Worm (Caenorhabditis elegans) whole organism, young adult: ENCODE data around the gene C52B11.5.

Source experiments
- B0019.2 ChIP-seq: fragments of 200-800 bp; sonication (Bioruptor generic); conservative IDR thresholded peaks from 2 replicates; pipeline ENCODE4 v1.3.6; 2022; ENCODE audit warnings: missing genetic modification reagents, missing genetic modification characterization, missing compliant biosample characterization
- B0035.1 ChIP-seq: sonication (generic microtip); optimal IDR thresholded peaks from 2 replicates; lab custom pipeline; 2016; ENCODE audit warnings: missing genetic modification characterization, mild to moderate bottlenecking, missing compliant biosample characterization, missing genotype, missing genetic modification reagents
- C17E4.6 ChIP-seq: fragments of 200-800 bp; sonication (Bioruptor generic); IDR thresholded peaks from 2 replicates; pipeline ENCODE4 v1.3.6; 2022; ENCODE audit warnings: missing genetic modification reagents, missing genetic modification characterization, missing compliant biosample characterization
- F23B12.7 ChIP-seq: sonication (generic microtip); optimal IDR thresholded peaks from 2 replicates; lab custom pipeline; 2017; ENCODE audit warnings: missing genetic modification characterization, mild to moderate bottlenecking, missing compliant biosample characterization, antibody characterized with exemption, moderate library complexity; ENCODE audit not compliant: insufficient read depth
- Y53F4B.3 ChIP-seq: fragments of 200-800 bp; sonication (Bioruptor generic); IDR thresholded peaks from 2 replicates; pipeline ENCODE4 v1.3.6; 2022; ENCODE audit warnings: missing genetic modification reagents, missing genetic modification characterization, missing compliant biosample characterization
- Y67H2A.10 ChIP-seq: fragments of 200-800 bp; sonication (Bioruptor generic); conservative IDR thresholded peaks from 2 replicates; pipeline ENCODE4 v1.3.6; 2022; ENCODE audit warnings: missing genetic modification reagents, missing genetic modification characterization, missing compliant biosample characterization
- Y95B8A.8 ChIP-seq: fragments of 200-800 bp; sonication (Bioruptor generic); IDR thresholded peaks from 2 replicates; pipeline ENCODE4 v1.3.6; 2022; ENCODE audit warnings: missing genetic modification reagents, missing genetic modification characterization, missing compliant biosample characterization
- ama-1 ChIP-seq, 3 experiments: fragments of 150-350 bp in 1 of 3; sonication (generic microtip) in 2 of 3; optimal IDR thresholded peaks; 2 replicates each; lab custom pipeline; 2014 to 2018; ENCODE audit warnings: missing biosample characterization in 2 of 3, missing genetic modification characterization in 2 of 3, missing genetic modification reagents in 2 of 3
- aptf-2 ChIP-seq: fragments of 200-800 bp; sonication (Bioruptor generic); conservative IDR thresholded peaks from 2 replicates; pipeline ENCODE4 v1.3.6; 2022; ENCODE audit warnings: missing genetic modification reagents, missing genetic modification characterization, missing compliant biosample characterization
- aptf-3 ChIP-seq: fragments of 200-800 bp; sonication (Bioruptor generic); IDR thresholded peaks from 2 replicates; pipeline ENCODE4 v1.3.6; 2022; ENCODE audit warnings: missing genetic modification characterization, missing compliant biosample characterization
- attf-6 ChIP-seq: fragments of 200-800 bp; sonication (Bioruptor generic); IDR thresholded peaks from 2 replicates; pipeline ENCODE4 v1.3.6; 2022; ENCODE audit warnings: missing genetic modification reagents, missing genetic modification characterization, missing compliant biosample characterization
- bed-2 ChIP-seq: fragments of 200-800 bp; sonication (Bioruptor generic); IDR thresholded peaks from 2 replicates; pipeline ENCODE4 v1.3.6; 2022; ENCODE audit warnings: missing genetic modification reagents, missing genetic modification characterization, missing compliant biosample characterization
- ceh-100 ChIP-seq: fragments of 200-800 bp; sonication (Bioruptor generic); IDR thresholded peaks from 2 replicates; pipeline ENCODE4 v1.3.6; 2022; ENCODE audit warnings: missing genetic modification reagents, missing genetic modification characterization, missing compliant biosample characterization
- ceh-79 ChIP-seq: sonication (generic microtip); optimal IDR thresholded peaks from 2 replicates; lab custom pipeline; 2017; ENCODE audit warnings: mild to moderate bottlenecking, missing genetic modification characterization, missing compliant biosample characterization
- chd-7 ChIP-seq: sonication (generic microtip); optimal IDR thresholded peaks from 2 replicates; lab custom pipeline; 2016; ENCODE audit warnings: mild to moderate bottlenecking, missing genetic modification characterization, moderate library complexity, missing compliant biosample characterization
- egrh-3 ChIP-seq: fragments of 200-800 bp; sonication (Bioruptor generic); IDR thresholded peaks from 2 replicates; pipeline ENCODE4 v1.3.6; 2022; ENCODE audit warnings: missing genetic modification reagents, missing genetic modification characterization, missing compliant biosample characterization
- ekl-4 ChIP-seq: fragments of 200-800 bp; sonication (Bioruptor generic); IDR thresholded peaks from 2 replicates; pipeline ENCODE4 v1.3.6; 2022; ENCODE audit warnings: missing genetic modification reagents, missing genetic modification characterization, missing compliant biosample characterization
- ets-4 ChIP-seq: fragments of 200-800 bp; sonication (Bioruptor generic); optimal IDR thresholded peaks from 2 replicates; lab custom pipeline; 2018; ENCODE audit warnings: mild to moderate bottlenecking, missing genetic modification characterization, missing compliant biosample characterization
- fkh-3 ChIP-seq: sonication (generic microtip); optimal IDR thresholded peaks from 2 replicates; lab custom pipeline; 2016; ENCODE audit warnings: mild to moderate bottlenecking, missing genetic modification characterization, missing compliant biosample characterization
- gei-17 ChIP-seq: fragments of 200-800 bp; sonication (Bioruptor generic); optimal IDR thresholded peaks from 2 replicates; lab custom pipeline; 2018; ENCODE audit warnings: mild to moderate bottlenecking, missing genetic modification characterization, missing compliant biosample characterization
- hlh-12 ChIP-seq: sonication (generic microtip); optimal IDR thresholded peaks from 2 replicates; lab custom pipeline; 2016; ENCODE audit warnings: missing genetic modification characterization, missing compliant biosample characterization
- hlh-26 ChIP-seq: fragments of 200-800 bp; sonication (Bioruptor generic); conservative IDR thresholded peaks from 2 replicates; pipeline ENCODE4 v1.3.6; 2022; ENCODE audit warnings: missing genetic modification reagents, missing genetic modification characterization, missing compliant biosample characterization
- hmg-1.2 ChIP-seq: fragments of 200-800 bp; sonication (Bioruptor generic); IDR thresholded peaks from 2 replicates; pipeline ENCODE4 v1.3.6; 2022; ENCODE audit warnings: missing genetic modification reagents, missing genetic modification characterization, missing compliant biosample characterization
- hmg-20 ChIP-seq: fragments of 200-800 bp; sonication (Bioruptor generic); IDR thresholded peaks from 2 replicates; pipeline ENCODE4 v1.3.6; 2022; ENCODE audit warnings: missing genetic modification reagents, missing genetic modification characterization, missing compliant biosample characterization
- lin-26 ChIP-seq: fragments of 200-800 bp; sonication (Bioruptor generic); IDR thresholded peaks from 2 replicates; pipeline ENCODE4 v1.3.6; 2022; ENCODE audit warnings: missing genetic modification reagents, missing genetic modification characterization, missing compliant biosample characterization
- lsl-1 ChIP-seq: fragments of 200-800 bp; sonication (Bioruptor generic); optimal IDR thresholded peaks from 2 replicates; lab custom pipeline; 2018; ENCODE audit warnings: mild to moderate bottlenecking, missing genetic modification characterization, moderate library complexity, missing compliant biosample characterization
- madf-3 ChIP-seq: fragments of 200-800 bp; sonication (Bioruptor generic); IDR thresholded peaks from 2 replicates; pipeline ENCODE4 v1.3.6; 2022; ENCODE audit warnings: missing genetic modification reagents, missing genetic modification characterization, missing compliant biosample characterization
- madf-8 ChIP-seq: fragments of 200-800 bp; sonication (Bioruptor generic); conservative IDR thresholded peaks from 2 replicates; pipeline ENCODE4 v1.3.6; 2022; ENCODE audit warnings: missing genetic modification reagents, missing genetic modification characterization, missing compliant biosample characterization
- mel-28 ChIP-seq: sonication (generic microtip); optimal IDR thresholded peaks from 2 replicates; lab custom pipeline; 2016; ENCODE audit warnings: borderline replicate concordance, mild to moderate bottlenecking, missing genetic modification characterization, missing compliant biosample characterization
- nfya-2 ChIP-seq: fragments of 200-800 bp; sonication (Bioruptor generic); IDR thresholded peaks from 2 replicates; pipeline ENCODE4 v1.3.6; 2022; ENCODE audit warnings: missing genetic modification reagents, missing genetic modification characterization, missing compliant biosample characterization
- nfyb-1 ChIP-seq: fragments of 200-800 bp; sonication (Bioruptor generic); IDR thresholded peaks from 2 replicates; pipeline ENCODE4 v1.3.6; 2022; ENCODE audit warnings: missing genetic modification reagents, missing genetic modification characterization, missing compliant biosample characterization
- pbrm-1 ChIP-seq: fragments of 200-800 bp; sonication (Bioruptor generic); IDR thresholded peaks from 2 replicates; pipeline ENCODE4 v1.3.6; 2022; ENCODE audit warnings: missing genetic modification reagents, missing genetic modification characterization, missing compliant biosample characterization
- rcor-1 ChIP-seq: fragments of 200-800 bp; sonication (Bioruptor generic); IDR thresholded peaks from 2 replicates; pipeline ENCODE4 v1.3.6; 2022; ENCODE audit warnings: missing genetic modification reagents, missing genetic modification characterization, missing compliant biosample characterization
- rec-8 ChIP-seq, 2 experiments: sonication (generic microtip); optimal IDR thresholded peaks; 2 replicates each; lab custom pipeline; 2016; ENCODE audit warnings: mild to moderate bottlenecking in 2 of 2, missing genetic modification characterization in 2 of 2, missing genetic modification reagents in 2 of 2, missing genotype in 2 of 2, missing biosample characterization in 1 of 2, missing compliant biosample characterization in 1 of 2, moderate library complexity in 1 of 2
- repo-1 ChIP-seq: sonication (generic microtip); optimal IDR thresholded peaks from 2 replicates; lab custom pipeline; 2017; ENCODE audit warnings: mild to moderate bottlenecking, missing genetic modification characterization, missing compliant biosample characterization
- sdz-38 ChIP-seq: sonication (generic microtip); optimal IDR thresholded peaks from 2 replicates; lab custom pipeline; 2016; ENCODE audit warnings: missing genotype, missing genetic modification characterization, missing compliant biosample characterization
- sea-2 ChIP-seq: fragments of 200-800 bp; sonication (Bioruptor generic); IDR thresholded peaks from 2 replicates; pipeline ENCODE4 v1.3.6; 2022; ENCODE audit warnings: missing genetic modification characterization, missing compliant biosample characterization
- snpc-3.4 ChIP-seq: sonication (generic microtip); optimal IDR thresholded peaks from 2 replicates; lab custom pipeline; 2017; ENCODE audit warnings: missing genetic modification characterization, mild to moderate bottlenecking, missing compliant biosample characterization, antibody characterized with exemption, moderate library complexity, missing genotype, missing genetic modification reagents
- somi-1 ChIP-seq: fragments of 200-800 bp; sonication (Bioruptor generic); optimal IDR thresholded peaks from 2 replicates; lab custom pipeline; 2018; ENCODE audit warnings: mild to moderate bottlenecking, missing genetic modification characterization, missing compliant biosample characterization
- sptf-2 ChIP-seq: fragments of 200-800 bp; sonication (Bioruptor generic); optimal IDR thresholded peaks from 2 replicates; lab custom pipeline; 2018; ENCODE audit warnings: mild to moderate bottlenecking, missing genetic modification characterization, missing compliant biosample characterization
- tbp1 ChIP-seq: fragments of 200-800 bp; sonication (Bioruptor generic); optimal IDR thresholded peaks from 2 replicates; lab custom pipeline; 2018; ENCODE audit warnings: mild to moderate bottlenecking, missing genetic modification characterization, missing compliant biosample characterization
- tbx-9 ChIP-seq: sonication (generic microtip); optimal IDR thresholded peaks from 2 replicates; lab custom pipeline; 2016; ENCODE audit warnings: borderline replicate concordance, missing genetic modification characterization, inconsistent platforms, missing compliant biosample characterization
- unc-130 ChIP-seq: sonication (generic microtip); optimal IDR thresholded peaks from 2 replicates; lab custom pipeline; 2016; ENCODE audit warnings: missing genetic modification reagents, missing genetic modification characterization, missing compliant biosample characterization
- unc-62 ChIP-seq: fragments of 150-350 bp; optimal IDR thresholded peaks from 2 replicates; lab custom pipeline; 2014; ENCODE audit warnings: missing biosample characterization, missing genetic modification reagents, missing genetic modification characterization
- zfh-2 ChIP-seq: fragments of 200-800 bp; sonication (Bioruptor generic); conservative IDR thresholded peaks from 2 replicates; pipeline ENCODE4 v1.3.6; 2022; ENCODE audit warnings: missing genetic modification reagents, missing genetic modification characterization, missing compliant biosample characterization
- ztf-22 ChIP-seq: fragments of 200-800 bp; sonication (Bioruptor generic); optimal IDR thresholded peaks from 2 replicates; lab custom pipeline; 2018; ENCODE audit warnings: mild to moderate bottlenecking, missing genetic modification characterization, moderate library complexity, missing compliant biosample characterization
- ztf-25 ChIP-seq: fragments of 200-800 bp; sonication (Bioruptor generic); IDR thresholded peaks from 2 replicates; pipeline ENCODE4 v1.3.6; 2022; ENCODE audit warnings: missing genetic modification reagents, missing genetic modification characterization, missing compliant biosample characterization
- ztf-6 ChIP-seq: fragments of 200-800 bp; sonication (Bioruptor generic); IDR thresholded peaks from 2 replicates; pipeline ENCODE4 v1.3.6; 2022; ENCODE audit warnings: missing genetic modification reagents, missing genetic modification characterization, missing compliant biosample characterization

Gene C52B11.5

ce11 chrX:1302267-1302666, 29.7 kb downstream of the C52B11.5 start (continued):
- TF ChIP-seq hlh-12 (no peak), nfya-2 (no peak), B0035.1 (no peak), Y67H2A.10 (GFP tag; lab: Robert Waterston, UW) (no peak), F23B12.7 (tag; lab: Kevin White, UChicago) (no peak), ceh-79 (no peak), rcor-1 (GFP tag; lab: Robert Waterston, UW) (peak; percentile 29; the same call in 1 of the 2 replicates), unc-62 (no peak), B0019.2 (GFP tag; lab: Robert Waterston, UW) (no peak), lin-26 (no peak), bed-2 (GFP tag; lab: Robert Waterston, UW) (no peak), sptf-2 (GFP tag; lab: Kevin White, UChicago) (no peak), ztf-25 (GFP tag; lab: Robert Waterston, UW) (no peak), egrh-3 (GFP tag; lab: Robert Waterston, UW) (peak; percentile 74)

- TF ChIP-seq ekl-4 (no peak), madf-8 (GFP tag; lab: Robert Waterston, UW) (no peak), ceh-100 (GFP tag; lab: Robert Waterston, UW) (no peak), repo-1 (tag; lab: Kevin White, UChicago) (no peak), attf-6 (GFP tag; lab: Robert Waterston, UW) (no peak), rec-8 (tag; optimal IDR thresholded peaks at IDR 0.05; lab: Kevin White, UChicago) (no peak), C17E4.6 (GFP tag; lab: Robert Waterston, UW) (no peak), ztf-6 (GFP tag; lab: Robert Waterston, UW) (no peak), hlh-26 (GFP tag; lab: Robert Waterston, UW) (no peak), pbrm-1 (no peak), tbp1 (GFP tag; lab: Kevin White, UChicago) (no peak), unc-130 (no peak), gei-17 (no peak), chd-7 (no peak), sea-2 (GFP tag; lab: Robert Waterston, UW) (no peak), Y95B8A.8 (GFP tag; lab: Robert Waterston, UW) (no peak), aptf-2 (GFP tag; lab: Robert Waterston, UW) (no peak), fkh-3 (tag; lab: Kevin White, UChicago) (no peak), ama-1 (optimal IDR thresholded peaks at IDR 0.05; lab: Kevin White, UChicago) (no peak), ama-1 (GFP tag; optimal IDR thresholded peaks at IDR 0.05; lab: Kevin White, UChicago) (no peak)
These were observed 36.9 kb downstream of the C52B11.5 start for ce11 chrX:1309446-1309845.

- TF ChIP-seq somi-1 (no peak), chd-7 (no peak), hlh-26 (GFP tag; lab: Robert Waterston, UW) (no peak), ets-4 (GFP tag; lab: Kevin White, UChicago) (no peak), hmg-20 (GFP tag; lab: Robert Waterston, UW) (no peak), fkh-3 (tag; lab: Kevin White, UChicago) (no peak), sdz-38 (tag; lab: Kevin White, UChicago) (no peak), aptf-3 (GFP tag; lab: Robert Waterston, UW) (no peak), hmg-1.2 (GFP tag; lab: Robert Waterston, UW) (no peak), bed-2 (GFP tag; lab: Robert Waterston, UW) (no peak), nfyb-1 (GFP tag; lab: Robert Waterston, UW) (no peak), snpc-3.4 (tag; lab: Kevin White, UChicago) (no peak), zfh-2 (GFP tag; lab: Robert Waterston, UW) (no peak), madf-3 (GFP tag; lab: Robert Waterston, UW) (no peak), tbx-9 (no peak), mel-28 (tag; lab: Kevin White, UChicago) (no peak), Y53F4B.3 (no peak), ztf-22 (no peak), lsl-1 (GFP tag; lab: Kevin White, UChicago) (no peak)
These were observed 38.5 kb downstream of the C52B11.5 start, which contains the start of gene H42K12.3 for ce11 chrX:1311084-1311483. TSS of gene H42K12.3 (plus strand) at chrX:1311391.
